Fruit fly (Drosophila melanogaster) whole organism, embryonic: ENCODE results near the gene CG15382.

Experiments
- B-H2 ChIP-seq: fragments of 200-800 bp; sonication (Bioruptor generic); optimal IDR thresholded peaks from 2 replicates; lab custom pipeline; 2018; ENCODE audit warnings: missing biosample characterization, mild to moderate bottlenecking, missing genetic modification characterization
- CG10274 ChIP-seq: fragments of 200-800 bp; sonication (Bioruptor generic); optimal IDR thresholded peaks from 3 replicates; lab custom pipeline; 2017; ENCODE audit warnings: missing biosample characterization, mild to moderate bottlenecking, missing genetic modification characterization
- CG10565 ChIP-seq: fragments of 200-800 bp; sonication (Bioruptor generic); optimal IDR thresholded peaks from 3 replicates; lab custom pipeline; 2016; ENCODE audit warnings: missing biosample characterization, mild to moderate bottlenecking, missing genetic modification characterization
- CG11504 ChIP-seq: fragments of 200-800 bp; sonication (Bioruptor generic); optimal IDR thresholded peaks from 3 replicates; lab custom pipeline; 2019; ENCODE audit warnings: missing biosample characterization, mild to moderate bottlenecking, missing genetic modification characterization, moderate library complexity
- CG11560 ChIP-seq: fragments of 200-800 bp; sonication (Bioruptor generic); IDR thresholded peaks from 3 replicates; pipeline ENCODE4 v1.3.6; 2022; ENCODE audit warnings: missing biosample characterization, missing genetic modification characterization
- CG13775 ChIP-seq: fragments of 200-800 bp; sonication (Bioruptor generic); optimal IDR thresholded peaks from 3 replicates; lab custom pipeline; 2017; ENCODE audit warnings: missing biosample characterization, mild to moderate bottlenecking, missing genetic modification characterization
- CG14965 ChIP-seq: fragments of 200-800 bp; sonication (Bioruptor generic); optimal IDR thresholded peaks from 2 replicates; lab custom pipeline; 2016; ENCODE audit warnings: missing biosample characterization, missing genetic modification characterization, borderline replicate concordance
- CG16779 ChIP-seq: fragments of 200-800 bp; sonication (Bioruptor generic); IDR thresholded peaks from 2 replicates; pipeline ENCODE4 v1.3.6; 2022; ENCODE audit warnings: missing biosample characterization, missing genetic modification characterization
- CG17568 ChIP-seq: fragments of 200-800 bp; sonication (Bioruptor generic); optimal IDR thresholded peaks from 2 replicates; lab custom pipeline; 2018; ENCODE audit warnings: missing biosample characterization, mild to moderate bottlenecking, missing genetic modification characterization, moderate library complexity
- CG2889 ChIP-seq: fragments of 200-800 bp; sonication (Bioruptor generic); IDR thresholded peaks from 3 replicates; pipeline ENCODE4 v1.3.6; 2022; ENCODE audit warnings: missing biosample characterization, missing genetic modification characterization
- CG31365 ChIP-seq: fragments of 200-800 bp; sonication (Bioruptor generic); optimal IDR thresholded peaks from 2 replicates; lab custom pipeline; 2018; ENCODE audit warnings: missing biosample characterization, mild to moderate bottlenecking, missing genetic modification characterization
- CG3163 ChIP-seq: fragments of 200-800 bp; sonication (Bioruptor generic); optimal IDR thresholded peaks from 3 replicates; lab custom pipeline; 2016; ENCODE audit warnings: missing biosample characterization, missing genetic modification characterization
- CG4854 ChIP-seq: fragments of 200-800 bp; sonication (Bioruptor generic); optimal IDR thresholded peaks from 2 replicates; lab custom pipeline; 2016; ENCODE audit warnings: missing biosample characterization, missing genetic modification characterization, inconsistent platforms
- CG6854 ChIP-seq: fragments of 200-800 bp; sonication (Bioruptor generic); optimal IDR thresholded peaks from 3 replicates; lab custom pipeline; 2017; ENCODE audit warnings: missing biosample characterization, mild to moderate bottlenecking, missing genetic modification characterization
- CG7372 ChIP-seq: fragments of 200-800 bp; sonication (Bioruptor generic); IDR thresholded peaks from 2 replicates; pipeline ENCODE4 v1.3.6; 2022; ENCODE audit warnings: missing biosample characterization, missing genetic modification characterization
- CG8290 ChIP-seq, 3 experiments: fragments of 200-800 bp; sonication (Bioruptor generic); optimal IDR thresholded peaks; 2 replicates each; lab custom pipeline; 2016 to 2019; ENCODE audit warnings: missing biosample characterization in 3 of 3, missing genetic modification characterization in 3 of 3, mild to moderate bottlenecking in 2 of 3, moderate library complexity in 1 of 3
- CG8359 ChIP-seq: fragments of 200-800 bp; sonication (Bioruptor generic); optimal IDR thresholded peaks from 2 replicates; lab custom pipeline; 2017; ENCODE audit warnings: missing biosample characterization, mild to moderate bottlenecking, missing genetic modification characterization, borderline replicate concordance
- CG8924 ChIP-seq: fragments of 200-800 bp; optimal IDR thresholded peaks from 3 replicates; lab custom pipeline; 2019; ENCODE audit warnings: missing biosample characterization, mild to moderate bottlenecking, missing genetic modification characterization, moderate library complexity
- CG9727 ChIP-seq: fragments of 200-800 bp; sonication (Bioruptor generic); optimal IDR thresholded peaks from 3 replicates; lab custom pipeline; 2017; ENCODE audit warnings: missing biosample characterization, mild to moderate bottlenecking, missing genetic modification characterization
- CG9932 ChIP-seq: fragments of 200-800 bp; sonication (Bioruptor generic); IDR thresholded peaks from 2 replicates; pipeline ENCODE4 v1.3.6; 2022; ENCODE audit warnings: missing biosample characterization, missing genetic modification characterization
- Camta ChIP-seq: fragments of 200-800 bp; sonication (Bioruptor generic); optimal IDR thresholded peaks from 2 replicates; lab custom pipeline; 2016; ENCODE audit warnings: missing biosample characterization, missing genetic modification characterization
- Doc3 ChIP-seq: fragments of 200-800 bp; sonication (Bioruptor generic); IDR thresholded peaks from 3 replicates; pipeline ENCODE4 v1.3.6; 2022; ENCODE audit warnings: missing biosample characterization, missing genetic modification characterization; ENCODE audit not compliant: partially characterized antibody
- H2.0 ChIP-seq: fragments of 200-800 bp; sonication (Bioruptor generic); IDR thresholded peaks from 2 replicates; pipeline ENCODE4 v1.3.6; 2022; ENCODE audit warnings: missing biosample characterization, missing genetic modification characterization
- Lim3 ChIP-seq: fragments of 200-800 bp; sonication (Bioruptor generic); IDR thresholded peaks from 2 replicates; pipeline ENCODE4 v1.3.6; 2022; ENCODE audit warnings: missing biosample characterization, missing genetic modification characterization
- Max ChIP-seq: fragments of 200-800 bp; sonication (Bioruptor generic); optimal IDR thresholded peaks from 2 replicates; lab custom pipeline; 2016; ENCODE audit warnings: missing biosample characterization, mild to moderate bottlenecking, missing genetic modification characterization
- Mes4 ChIP-seq: fragments of 200-800 bp; sonication (Bioruptor generic); optimal IDR thresholded peaks from 2 replicates; lab custom pipeline; 2016; ENCODE audit warnings: missing biosample characterization, missing genetic modification characterization
- NFAT ChIP-seq: fragments of 200-800 bp; sonication (Bioruptor generic); IDR thresholded peaks from 2 replicates; pipeline ENCODE4 v1.3.6; 2022; ENCODE audit warnings: missing biosample characterization, missing genetic modification characterization
- Ravus ChIP-seq: fragments of 200-800 bp; sonication (Bioruptor generic); IDR thresholded peaks from 2 replicates; pipeline ENCODE4 v1.3.6; 2022; ENCODE audit warnings: missing biosample characterization, missing genetic modification characterization
- Sin3A ChIP-seq: fragments of >200 bp; optimal IDR thresholded peaks from 2 replicates; lab custom pipeline; 2018
- Sry-β ChIP-seq: fragments of 200-800 bp; sonication (Bioruptor generic); optimal IDR thresholded peaks from 2 replicates; lab custom pipeline; 2018; ENCODE audit warnings: missing biosample characterization, mild to moderate bottlenecking, missing genetic modification characterization, moderate library complexity
- Taf1 ChIP-seq: fragments of 200-800 bp; sonication (Bioruptor generic); IDR thresholded peaks from 2 replicates; pipeline ENCODE4 v1.3.6; 2022; ENCODE audit warnings: missing biosample characterization, missing genetic modification characterization
- Xrp1 ChIP-seq: fragments of 200-800 bp; sonication (Bioruptor generic); IDR thresholded peaks from 2 replicates; pipeline ENCODE4 v1.3.6; 2022; ENCODE audit warnings: missing biosample characterization, missing genetic modification characterization
- amos ChIP-seq: fragments of 200-800 bp; sonication (Bioruptor generic); IDR thresholded peaks from 2 replicates; pipeline ENCODE4 v1.3.6; 2022; ENCODE audit warnings: missing biosample characterization, missing genetic modification characterization; ENCODE audit not compliant: partially characterized antibody
- chm ChIP-seq: fragments of 200-800 bp; sonication (Bioruptor generic); IDR thresholded peaks from 2 replicates; pipeline ENCODE4 v1.3.6; 2022; ENCODE audit warnings: missing biosample characterization, missing genetic modification characterization
- croc ChIP-seq: fragments of 200-800 bp; sonication (Bioruptor generic); conservative IDR thresholded peaks from 3 replicates; pipeline ENCODE4 v1.3.6; 2022; ENCODE audit warnings: missing biosample characterization, missing genetic modification characterization
- danr ChIP-seq: fragments of 200-800 bp; sonication (Bioruptor generic); IDR thresholded peaks from 2 replicates; pipeline ENCODE4 v1.3.6; 2022; ENCODE audit warnings: missing biosample characterization, missing genetic modification characterization
- ham ChIP-seq: fragments of 200-800 bp; sonication (Bioruptor generic); IDR thresholded peaks from 2 replicates; pipeline ENCODE4 v1.3.6; 2022; ENCODE audit warnings: missing biosample characterization, missing genetic modification characterization
- nom ChIP-seq: fragments of 200-800 bp; sonication (Bioruptor generic); optimal IDR thresholded peaks from 2 replicates; lab custom pipeline; 2017; ENCODE audit warnings: missing biosample characterization, missing genetic modification characterization, mild to moderate bottlenecking, moderate library complexity, missing genetic modification reagents
- pan ChIP-seq, 4 experiments: fragments of >200 bp in 3 of 4; fragments of 200-800 bp in 1 of 4; sonication (Bioruptor generic) in 1 of 4; optimal IDR thresholded peaks in 3 of 4; IDR thresholded peaks in 1 of 4; 2 replicates each; pipeline versions ENCODE4 v1.3.6 to Lab custom; 2017 to 2022; ENCODE audit warnings: missing biosample characterization in 2 of 4, missing genetic modification characterization in 2 of 4, mixed read lengths in 1 of 4
- sc ChIP-seq, 3 experiments: fragments of >200 bp in 2 of 3; fragments of 200-800 bp in 1 of 3; sonication (Bioruptor generic) in 1 of 3; optimal IDR thresholded peaks; 2 replicates in 2 of 3; 3 replicates in 1 of 3; lab custom pipeline; 2017; ENCODE audit warnings: mild to moderate bottlenecking in 1 of 3, missing biosample characterization in 1 of 3, missing genetic modification characterization in 1 of 3, missing genetic modification reagents in 1 of 3
- slou ChIP-seq: fragments of 200-800 bp; sonication (Bioruptor generic); optimal IDR thresholded peaks from 3 replicates; lab custom pipeline; 2016; ENCODE audit warnings: missing biosample characterization, missing genetic modification characterization
- so ChIP-seq: fragments of 200-800 bp; sonication (Bioruptor generic); IDR thresholded peaks from 3 replicates; pipeline ENCODE4 v1.3.6; 2022; ENCODE audit warnings: missing biosample characterization, missing genetic modification characterization
- stc ChIP-seq: fragments of 200-800 bp; sonication (Bioruptor generic); IDR thresholded peaks from 2 replicates; pipeline ENCODE4 v1.3.6; 2022; ENCODE audit warnings: missing biosample characterization, missing genetic modification characterization
- tna ChIP-seq: fragments of 200-800 bp; sonication (Bioruptor generic); IDR thresholded peaks from 2 replicates; pipeline ENCODE4 v1.3.6; 2022; ENCODE audit warnings: missing biosample characterization, missing genetic modification characterization; ENCODE audit not compliant: partially characterized antibody
- ttk ChIP-seq: fragments of 200-800 bp; sonication (Bioruptor generic); IDR thresholded peaks from 2 replicates; pipeline ENCODE4 v2.1.2; 2022; ENCODE audit warnings: missing biosample characterization, missing genetic modification characterization
- usp ChIP-seq: fragments of >200 bp; optimal IDR thresholded peaks from 2 replicates; lab custom pipeline; 2017; ENCODE audit warnings: missing biosample characterization, missing genetic modification characterization
- vvl ChIP-seq: fragments of 200-800 bp; sonication (Bioruptor generic); IDR thresholded peaks from 2 replicates; pipeline ENCODE4 v1.3.6; 2022; ENCODE audit warnings: missing biosample characterization, missing genetic modification characterization
- zf30C ChIP-seq: fragments of 200-800 bp; sonication (Bioruptor generic); optimal IDR thresholded peaks from 3 replicates; lab custom pipeline; 2018; ENCODE audit warnings: missing biosample characterization, mild to moderate bottlenecking, missing genetic modification characterization

The CG15382 gene

dm6 chr2L:2130157-2130987 is 25.2 kb upstream of the CG15382 start, which contains the start of gene Glyp (continued):
- TF ChIP-seq Max (GFP tag; lab: Kevin White, UChicago) = peak; percentile 96
- no peak for TF ChIP-seq Doc3
- TF ChIP-seq CG11504 (tag; lab: Kevin White, UChicago) = peak; percentile 97
- peak; percentile 85 for TF ChIP-seq Ravus (GFP tag; lab: Robert Waterston, UW)
- TF ChIP-seq CG6854 (GFP tag; lab: Kevin White, UChicago) = peak; percentile 98
- TF ChIP-seq danr (GFP tag; lab: Robert Waterston, UW) = peak; percentile 92
- TF ChIP-seq CG10274 (GFP tag; lab: Kevin White, UChicago) = peak; percentile 91
- peak; percentile 92 for TF ChIP-seq H2.0 (GFP tag; lab: Robert Waterston, UW)
- TF ChIP-seq stc (GFP tag; lab: Robert Waterston, UW) = peak; percentile 96
- peak; percentile 58 for TF ChIP-seq Sry-β (GFP tag; lab: Kevin White, UChicago)
- peak; percentile 93 for TF ChIP-seq CG7372 (GFP tag; lab: Robert Waterston, UW)
- TF ChIP-seq CG8290 (GFP tag; optimal IDR thresholded peaks at IDR 0.05; lab: Kevin White, UChicago) = peak; percentile 84
- TF ChIP-seq CG8290 (tag; optimal IDR thresholded peaks at IDR 0.05; lab: Kevin White, UChicago) = peak; percentile 68 to 80
- peak; percentile 41 for TF ChIP-seq CG3163 (GFP tag; lab: Kevin White, UChicago)
- peak; percentile 81 for TF ChIP-seq CG10565 (GFP tag; lab: Kevin White, UChicago)
- peak; percentile 96 for TF ChIP-seq vvl (GFP tag; lab: Robert Waterston, UW)
- TF ChIP-seq Sin3A = no peak
- TF ChIP-seq slou = peak; percentile 89
- peak; percentile 98 for TF ChIP-seq CG8924
- no peak for TF ChIP-seq CG14965 (GFP tag; lab: Kevin White, UChicago)
- TF ChIP-seq B-H2 (GFP tag; lab: Kevin White, UChicago) = peak; percentile 97
- TF ChIP-seq CG13775 (GFP tag; lab: Kevin White, UChicago) = peak; percentile 97
- TF ChIP-seq ttk (GFP tag; lab: Robert Waterston, UW) = peak; percentile 93
- peak; percentile 69 for TF ChIP-seq CG31365 (tag; lab: Kevin White, UChicago)
- peak; percentile 94 for TF ChIP-seq so
- TF ChIP-seq CG17568 = peak; percentile 96
- no peak for TF ChIP-seq sc (optimal IDR thresholded peaks at IDR 0.05; lab: Kevin White, UChicago)
- peak; percentile 96 for TF ChIP-seq sc (GFP tag; optimal IDR thresholded peaks at IDR 0.05; lab: Kevin White, UChicago)
- no peak for TF ChIP-seq usp (GFP tag; lab: Kevin White, UChicago)
- TF ChIP-seq croc (GFP tag; lab: Robert Waterston, UW) = peak; percentile 92
- TF ChIP-seq Camta = no peak
- TF ChIP-seq CG11560 (tag; lab: Robert Waterston, UW) = peak; percentile 87
- TF ChIP-seq pan (optimal IDR thresholded peaks at IDR 0.05; lab: Kevin White, UChicago) = no peak
- TF ChIP-seq pan (GFP tag; optimal IDR thresholded peaks at IDR 0.05 in 1 of 2, IDR thresholded peaks at IDR 0.05 in 1 of 2) = peak in 1 of 2 experiments; percentile 96
- TF ChIP-seq Mes4 (GFP tag; lab: Kevin White, UChicago) = peak; percentile 56
- peak; percentile 93 for TF ChIP-seq Taf1 (GFP tag; lab: Robert Waterston, UW)
- TF ChIP-seq CG9727 (GFP tag; lab: Kevin White, UChicago) = peak; percentile 98
- peak; percentile 95 for TF ChIP-seq NFAT (GFP tag; lab: Robert Waterston, UW)
- TF ChIP-seq Lim3 (GFP tag; lab: Robert Waterston, UW) = peak; percentile 82
- peak; percentile 93 for TF ChIP-seq CG8359 (GFP tag; lab: Kevin White, UChicago)
- peak; percentile 95 for TF ChIP-seq nom (GFP tag; lab: Kevin White, UChicago)
- no peak for TF ChIP-seq zf30C (GFP tag; lab: Kevin White, UChicago)
- TF ChIP-seq CG16779 = peak; percentile 88
- TF ChIP-seq CG4854 = peak; percentile 86
- TF ChIP-seq tna (GFP tag; lab: Robert Waterston, UW) = no peak
- TF ChIP-seq CG9932 (GFP tag; lab: Robert Waterston, UW) = peak; percentile 96
- TF ChIP-seq chm = peak; percentile 71; the same call in 1 of the 2 replicates
- peak; percentile 11; the same call in 1 of the 2 replicates for TF ChIP-seq amos (GFP tag; lab: Robert Waterston, UW)
- peak; percentile 97 for TF ChIP-seq Xrp1
- peak; percentile 87; the same call in 2 of the 3 replicates for TF ChIP-seq CG2889
- TF ChIP-seq ham (GFP tag; lab: Robert Waterston, UW) = peak; percentile 92
